Fruit fly (Drosophila melanogaster) S2 (cell line): ENCODE data around the gene Hcs.

Source experiments
- CG8478 ChIP-seq: fragments of >200 bp; optimal IDR thresholded peaks from 2 replicates; lab custom pipeline; 2018
- CTCF ChIP-seq, 2 experiments: fragments of >200 bp; optimal IDR thresholded peaks; 2 replicates each; lab custom pipeline; 2018

- TF ChIP-seq CG8478 (lab: Kevin White, UChicago) (no peak), CTCF (optimal IDR thresholded peaks at IDR 0.05; lab: Kevin White, UChicago) (no peak)
Measured at dm6 chr3R:5519789-5520188, 45.1 kb downstream of the Hcs start.
